Worm (Caenorhabditis elegans) whole organism, early embryonic: ENCODE measurements around the gene npr-12.

Source experiments
- B0310.2 ChIP-seq: sonication (generic microtip); optimal IDR thresholded peaks from 2 replicates; lab custom pipeline; 2016; ENCODE audit warnings: mild to moderate bottlenecking, missing genetic modification characterization, missing compliant biosample characterization
- F13C5.2 ChIP-seq: sonication (generic microtip); optimal IDR thresholded peaks from 2 replicates; lab custom pipeline; 2017; ENCODE audit warnings: mild to moderate bottlenecking, missing genetic modification characterization, inconsistent platforms, missing compliant biosample characterization
- ama-1 ChIP-seq: fragments of 150-350 bp; optimal IDR thresholded peaks from 2 replicates; lab custom pipeline; 2014
- ceh-13 ChIP-seq: fragments of 200-800 bp; sonication (Bioruptor generic); optimal IDR thresholded peaks from 2 replicates; lab custom pipeline; 2018; ENCODE audit warnings: mild to moderate bottlenecking, missing genetic modification characterization, missing compliant biosample characterization
- flt-1 ChIP-seq: fragments of 200-800 bp; sonication (Bioruptor generic); IDR thresholded peaks from 2 replicates; pipeline ENCODE4 v1.3.6; 2022; ENCODE audit warnings: missing genetic modification characterization, missing compliant biosample characterization
- hmg-4 ChIP-seq: fragments of 200-800 bp; sonication (Bioruptor generic); optimal IDR thresholded peaks from 2 replicates; lab custom pipeline; 2018; ENCODE audit warnings: mild to moderate bottlenecking, missing genetic modification characterization, missing compliant biosample characterization
- sea-1 ChIP-seq: fragments of 200-800 bp; sonication (Bioruptor generic); conservative IDR thresholded peaks from 2 replicates; pipeline ENCODE4 v1.3.6; 2022; ENCODE audit warnings: missing genetic modification characterization, missing compliant biosample characterization
- tbx-37 ChIP-seq: fragments of 200-800 bp; sonication (Bioruptor generic); conservative IDR thresholded peaks from 2 replicates; pipeline ENCODE4 v1.3.6; 2022; ENCODE audit warnings: missing genetic modification reagents, missing genetic modification characterization, missing compliant biosample characterization
- tra-4 ChIP-seq: sonication (generic microtip); optimal IDR thresholded peaks from 2 replicates; lab custom pipeline; 2017; ENCODE audit warnings: missing genetic modification characterization, missing compliant biosample characterization

DNA sequence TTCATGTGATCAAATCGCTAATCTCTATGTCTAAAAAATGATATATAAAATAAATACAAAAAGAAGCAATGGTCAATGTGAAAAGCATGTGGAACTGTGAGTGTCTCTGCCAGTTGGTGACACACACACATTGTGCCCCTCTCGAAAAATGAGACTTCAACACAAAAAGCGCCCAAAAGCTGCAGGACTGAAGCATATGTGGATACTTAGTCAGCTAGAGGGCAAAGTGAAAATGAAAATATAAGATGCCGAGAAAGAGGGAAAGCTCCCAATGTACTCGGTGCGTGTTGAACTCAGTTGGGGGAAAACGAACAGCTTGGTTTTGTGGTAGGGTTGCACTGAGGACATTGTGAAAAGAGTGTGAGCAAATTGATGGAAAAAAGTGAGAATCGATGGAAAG is 56.3 kb downstream of the npr-12 start:
- no peak for TF ChIP-seq flt-1
- no peak for TF ChIP-seq B0310.2
- no peak for TF ChIP-seq ceh-13
- no peak for TF ChIP-seq F13C5.2 (tag; lab: Kevin White, UChicago)
- no peak for TF ChIP-seq hmg-4
- TF ChIP-seq tra-4 (tag; lab: Kevin White, UChicago) = no peak
- no peak for TF ChIP-seq ama-1 (lab: Kevin White, UChicago)
- no peak for TF ChIP-seq tbx-37
- TF ChIP-seq sea-1 = no peak
